Worm (Caenorhabditis elegans): ENCODE measurements around the gene fipr-7.

The fipr-7 gene

ce11 chrV:10203435-10204009 lies 26.1 kb upstream of the fipr-7 start, which contains the start of gene chpf-1:
Gene chpf-1, minus strand, starts transcription at chrV:10203485.
- TF ChIP-seq T22C8.4 (GFP tag; IDR thresholded peaks at IDR 0.05) = no peak; the same call in 1 of the 2 replicates
- no peak for TF ChIP-seq klf-2 (GFP tag; conservative IDR thresholded peaks at IDR 0.05)
- TF ChIP-seq cog-1 (tag; optimal IDR thresholded peaks at IDR 0.05) = no peak
- TF ChIP-seq tab-1 (GFP tag; IDR thresholded peaks at IDR 0.05) = no peak
- TF ChIP-seq ztf-23 (GFP tag; IDR thresholded peaks at IDR 0.05) = no peak
- no peak for TF ChIP-seq med-1 (GFP tag; optimal IDR thresholded peaks at IDR 0.05; ENCODE audit: insufficient read depth)
- TF ChIP-seq ztf-29 (GFP tag; IDR thresholded peaks at IDR 0.05) = no peak
- TF ChIP-seq ref-1 (GFP tag; conservative IDR thresholded peaks at IDR 0.05) = no peak
- no peak for TF ChIP-seq flt-1 (GFP tag; IDR thresholded peaks at IDR 0.05)

- TF ChIP-seq T22C8.4 (GFP tag; IDR thresholded peaks at IDR 0.05) (no peak), flt-1 (GFP tag; IDR thresholded peaks at IDR 0.05) (no peak), klf-2 (GFP tag; conservative IDR thresholded peaks at IDR 0.05) (no peak), tab-1 (GFP tag; IDR thresholded peaks at IDR 0.05) (no peak), med-1 (GFP tag; optimal IDR thresholded peaks at IDR 0.05; ENCODE audit: insufficient read depth) (no peak), ref-1 (GFP tag; conservative IDR thresholded peaks at IDR 0.05) (no peak), ztf-29 (GFP tag; IDR thresholded peaks at IDR 0.05) (no peak), cog-1 (tag; optimal IDR thresholded peaks at IDR 0.05) (no peak), ztf-23 (GFP tag; IDR thresholded peaks at IDR 0.05) (no peak)
Observed at ce11 chrV:10204863-10205338, 24.7 kb upstream of the fipr-7 start, which contains the start of the genes ZK856.19 and ZK856.11. Gene ZK856.19, minus strand, starts transcription at chrV:10204913. Gene ZK856.11, minus strand, starts transcription at chrV:10204938.

DNA sequence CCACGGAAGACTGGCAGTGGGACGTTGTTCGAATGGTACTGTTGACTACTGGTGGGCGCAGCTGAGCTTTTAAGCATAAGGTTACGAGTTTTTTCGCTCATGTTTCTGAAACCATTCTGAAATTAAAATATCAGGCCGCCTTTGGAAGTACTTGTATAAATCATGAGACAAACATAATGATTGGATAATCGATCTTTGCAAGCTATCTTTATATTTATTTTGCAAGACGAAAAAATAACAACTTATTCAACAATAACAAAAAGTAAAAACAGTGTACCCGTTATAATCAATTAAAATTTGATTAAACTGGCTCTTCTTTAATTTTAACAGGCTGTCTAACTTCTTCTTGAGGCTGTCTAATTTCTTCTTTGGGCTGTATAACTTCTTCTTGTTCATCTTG lies 24.1 kb upstream of the fipr-7 start, which contains the start of gene ZK856.16:
Gene ZK856.16, minus strand, starts transcription at position 101 of the 400 bp plus-strand sequence.
- no peak for TF ChIP-seq tab-1 (GFP tag; IDR thresholded peaks at IDR 0.05)
- TF ChIP-seq ztf-23 (GFP tag; IDR thresholded peaks at IDR 0.05) = no peak
- TF ChIP-seq T22C8.4 (GFP tag; IDR thresholded peaks at IDR 0.05) = no peak
- TF ChIP-seq flt-1 (GFP tag; IDR thresholded peaks at IDR 0.05) = no peak
- TF ChIP-seq ref-1 (GFP tag; conservative IDR thresholded peaks at IDR 0.05) = no peak
- TF ChIP-seq cog-1 (tag; optimal IDR thresholded peaks at IDR 0.05) = no peak
- TF ChIP-seq ztf-29 (GFP tag; IDR thresholded peaks at IDR 0.05) = no peak
- no peak for TF ChIP-seq med-1 (GFP tag; optimal IDR thresholded peaks at IDR 0.05; ENCODE audit: insufficient read depth)
- no peak for TF ChIP-seq klf-2 (GFP tag; conservative IDR thresholded peaks at IDR 0.05)

- TF ChIP-seq flt-1 (GFP tag; IDR thresholded peaks at IDR 0.05) (no peak), tab-1 (GFP tag; IDR thresholded peaks at IDR 0.05) (no peak), ztf-23 (GFP tag; IDR thresholded peaks at IDR 0.05) (no peak), klf-2 (GFP tag; conservative IDR thresholded peaks at IDR 0.05) (no peak), ztf-29 (GFP tag; IDR thresholded peaks at IDR 0.05) (no peak), T22C8.4 (GFP tag; IDR thresholded peaks at IDR 0.05) (no peak), med-1 (GFP tag; optimal IDR thresholded peaks at IDR 0.05; ENCODE audit: insufficient read depth) (no peak), ref-1 (GFP tag; conservative IDR thresholded peaks at IDR 0.05) (no peak), cog-1 (tag; optimal IDR thresholded peaks at IDR 0.05) (no peak)
Observed at ce11 chrV:10206502-10206901, 23.1 kb upstream of the fipr-7 start, which contains the start of gene rpc-25. Gene rpc-25, minus strand, starts transcription at chrV:10206602.

DNA sequence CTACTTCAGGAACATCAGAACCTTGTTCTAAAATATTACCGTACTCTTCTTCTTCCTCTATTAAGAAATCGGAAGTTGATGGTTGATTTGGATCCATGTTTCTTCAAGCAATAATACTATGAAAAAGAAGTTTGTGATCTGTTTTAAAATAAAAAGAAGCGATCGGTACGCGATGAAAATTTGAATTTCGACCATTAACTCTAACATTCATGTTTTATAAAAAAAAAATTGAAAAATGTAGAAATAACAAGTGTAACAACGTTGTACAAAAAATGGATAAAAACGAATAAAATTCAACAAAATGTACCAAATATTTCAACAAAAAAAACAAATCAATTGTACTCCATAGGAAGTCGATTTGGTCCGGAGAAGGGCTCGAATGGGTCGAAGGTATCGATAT lies 19.4 kb upstream of the fipr-7 start, which contains the start of gene tftc-3:
Gene tftc-3, minus strand, starts transcription at position 101 of the 400 bp plus-strand sequence.
- TF ChIP-seq ztf-29 (GFP tag; IDR thresholded peaks at IDR 0.05) = no peak
- TF ChIP-seq klf-2 (GFP tag; conservative IDR thresholded peaks at IDR 0.05) = no peak
- no peak for TF ChIP-seq T22C8.4 (GFP tag; IDR thresholded peaks at IDR 0.05)
- no peak for TF ChIP-seq tab-1 (GFP tag; IDR thresholded peaks at IDR 0.05)
- no peak for TF ChIP-seq med-1 (GFP tag; optimal IDR thresholded peaks at IDR 0.05; ENCODE audit: insufficient read depth)
- TF ChIP-seq cog-1 (tag; optimal IDR thresholded peaks at IDR 0.05) = no peak
- no peak for TF ChIP-seq ztf-23 (GFP tag; IDR thresholded peaks at IDR 0.05)
- TF ChIP-seq flt-1 (GFP tag; IDR thresholded peaks at IDR 0.05) = no peak
- no peak for TF ChIP-seq ref-1 (GFP tag; conservative IDR thresholded peaks at IDR 0.05)

ce11 chrV:10212027-10212426 lies 17.6 kb upstream of the fipr-7 start, which contains the start of gene zhit-3:
Gene zhit-3, minus strand, starts transcription at chrV:10212127.
- TF ChIP-seq flt-1 (GFP tag; IDR thresholded peaks at IDR 0.05) = no peak
- no peak for TF ChIP-seq T22C8.4 (GFP tag; IDR thresholded peaks at IDR 0.05)
- TF ChIP-seq cog-1 (tag; optimal IDR thresholded peaks at IDR 0.05) = no peak
- no peak for TF ChIP-seq tab-1 (GFP tag; IDR thresholded peaks at IDR 0.05)
- TF ChIP-seq klf-2 (GFP tag; conservative IDR thresholded peaks at IDR 0.05) = no peak
- TF ChIP-seq med-1 (GFP tag; optimal IDR thresholded peaks at IDR 0.05; ENCODE audit: insufficient read depth) = no peak
- TF ChIP-seq ztf-29 (GFP tag; IDR thresholded peaks at IDR 0.05) = no peak

- TF ChIP-seq tab-1 (GFP tag; IDR thresholded peaks at IDR 0.05) (no peak), ztf-29 (GFP tag; IDR thresholded peaks at IDR 0.05) (no peak), klf-2 (GFP tag; conservative IDR thresholded peaks at IDR 0.05) (no peak), flt-1 (GFP tag; IDR thresholded peaks at IDR 0.05) (no peak), cog-1 (tag; optimal IDR thresholded peaks at IDR 0.05) (no peak), T22C8.4 (GFP tag; IDR thresholded peaks at IDR 0.05) (no peak), ztf-23 (GFP tag; IDR thresholded peaks at IDR 0.05) (no peak), med-1 (GFP tag; optimal IDR thresholded peaks at IDR 0.05; ENCODE audit: insufficient read depth) (no peak), ref-1 (GFP tag; conservative IDR thresholded peaks at IDR 0.05) (no peak)
Observed at ce11 chrV:10212627-10213026, 17.0 kb upstream of the fipr-7 start, which contains the start of gene hpo-40. Gene hpo-40, plus strand, starts transcription at chrV:10212927.

ce11 chrV:10216724-10217123 lies 12.9 kb upstream of the fipr-7 start, which contains the start of gene ZK856.14:
Gene ZK856.14, plus strand, starts transcription at chrV:10217024.
- TF ChIP-seq tab-1 (GFP tag; IDR thresholded peaks at IDR 0.05) (no peak), T22C8.4 (GFP tag; IDR thresholded peaks at IDR 0.05) (no peak)

DNA sequence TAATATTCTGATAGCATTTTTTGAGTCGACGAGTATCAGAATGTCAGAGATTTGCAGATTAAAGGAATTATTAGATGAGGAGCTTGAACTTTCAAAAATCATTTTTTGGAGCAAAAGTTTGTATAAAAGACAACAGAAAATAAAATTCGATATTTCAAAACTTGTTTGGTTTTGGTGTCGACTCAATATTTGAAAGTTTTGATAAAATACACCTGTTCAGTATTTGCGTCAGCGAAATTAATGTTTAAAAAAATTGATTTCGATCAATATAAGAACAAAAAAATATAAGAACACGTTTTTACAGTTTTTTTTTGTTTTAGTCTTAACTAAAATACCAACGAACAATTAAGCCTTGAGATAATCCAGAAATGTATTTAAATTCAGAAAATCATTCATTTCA lies 9.0 kb upstream of the fipr-7 start, which contains the start of gene C12D8.13:
Gene C12D8.13, minus strand, starts transcription at position 101 of the 400 bp plus-strand sequence.
- no peak for TF ChIP-seq flt-1 (GFP tag; IDR thresholded peaks at IDR 0.05)
- no peak for TF ChIP-seq tab-1 (GFP tag; IDR thresholded peaks at IDR 0.05)
- no peak for TF ChIP-seq T22C8.4 (GFP tag; IDR thresholded peaks at IDR 0.05)
- no peak for TF ChIP-seq klf-2 (GFP tag; conservative IDR thresholded peaks at IDR 0.05)
- TF ChIP-seq cog-1 (tag; optimal IDR thresholded peaks at IDR 0.05) = no peak

Measured in whole organism, midembryonic.